Worm (Caenorhabditis elegans) whole organism, L3 larva: ENCODE data around the gene F38A6.4.

Experiments used
- ZK546.5 ChIP-seq: sonication (generic microtip); optimal IDR thresholded peaks from 2 replicates; lab custom pipeline; 2017; ENCODE audit warnings: missing biosample characterization, missing genetic modification characterization
- aly-2 ChIP-seq: fragments of 150-350 bp; optimal IDR thresholded peaks from 2 replicates; lab custom pipeline; 2014; ENCODE audit warnings: missing biosample characterization, missing genetic modification characterization
- ama-1 ChIP-seq: fragments of 150-350 bp; optimal IDR thresholded peaks from 2 replicates; lab custom pipeline; 2018
- ceh-28 ChIP-seq: fragments of 150-350 bp; optimal IDR thresholded peaks from 2 replicates; lab custom pipeline; 2014; ENCODE audit warnings: missing biosample characterization, missing genetic modification reagents, missing genetic modification characterization
- ceh-82 ChIP-seq: fragments of 150-350 bp; optimal IDR thresholded peaks from 2 replicates; lab custom pipeline; 2014; ENCODE audit warnings: missing biosample characterization, missing genetic modification characterization
- ceh-9 ChIP-seq: sonication (generic microtip); optimal IDR thresholded peaks from 2 replicates; lab custom pipeline; 2018; ENCODE audit warnings: missing biosample characterization, missing genetic modification characterization
- egl-27 ChIP-seq: sonication (generic microtip); optimal IDR thresholded peaks from 4 replicates; lab custom pipeline; 2017; ENCODE audit warnings: missing biosample characterization, missing genetic modification reagents, missing genetic modification characterization
- egl-5 ChIP-seq: fragments of 150-350 bp; optimal IDR thresholded peaks from 2 replicates; lab custom pipeline; 2017; ENCODE audit warnings: missing biosample characterization, missing genetic modification reagents, missing genetic modification characterization, inconsistent platforms
- elt-1 ChIP-seq: fragments of 150-350 bp; optimal IDR thresholded peaks from 2 replicates; lab custom pipeline; 2014; ENCODE audit warnings: missing biosample characterization, missing genetic modification characterization
- elt-3 ChIP-seq, 3 experiments: fragments of 150-350 bp in 1 of 3; sonication (generic microtip) in 2 of 3; optimal IDR thresholded peaks; 2 replicates in 2 of 3; 4 replicates in 1 of 3; lab custom pipeline; 2014 to 2017; ENCODE audit warnings: missing biosample characterization in 3 of 3, missing genetic modification characterization in 3 of 3
- eor-1 ChIP-seq, 2 experiments: fragments of 150-350 bp; optimal IDR thresholded peaks; 2 replicates each; lab custom pipeline; 2014 to 2018; ENCODE audit warnings: missing biosample characterization in 2 of 2, missing genetic modification characterization in 2 of 2
- fkh-2 ChIP-seq: fragments of 150-350 bp; optimal IDR thresholded peaks from 2 replicates; lab custom pipeline; 2014; ENCODE audit warnings: missing biosample characterization, missing genetic modification reagents, missing genetic modification characterization
- fos-1 ChIP-seq: fragments of 150-350 bp; optimal IDR thresholded peaks from 2 replicates; lab custom pipeline; 2014; ENCODE audit warnings: missing biosample characterization, missing genetic modification characterization
- hmg-11 ChIP-seq: sonication (generic microtip); optimal IDR thresholded peaks from 2 replicates; lab custom pipeline; 2016; ENCODE audit warnings: missing genetic modification characterization, missing compliant biosample characterization
- jun-1 ChIP-seq: fragments of 150-350 bp; optimal IDR thresholded peaks from 2 replicates; lab custom pipeline; 2014; ENCODE audit warnings: missing biosample characterization, missing genetic modification reagents, missing genetic modification characterization
- lin-15B ChIP-seq: fragments of 150-350 bp; optimal IDR thresholded peaks from 2 replicates; lab custom pipeline; 2014; ENCODE audit warnings: missing biosample characterization, missing genetic modification characterization
- mdl-1 ChIP-seq: fragments of 150-350 bp; optimal IDR thresholded peaks from 2 replicates; lab custom pipeline; 2014; ENCODE audit warnings: missing biosample characterization, missing genetic modification characterization
- nfya-1 ChIP-seq: sonication (generic microtip); optimal IDR thresholded peaks from 2 replicates; lab custom pipeline; 2017; ENCODE audit warnings: missing genetic modification characterization, mild to moderate bottlenecking, missing compliant biosample characterization, antibody characterized with exemption, moderate library complexity; ENCODE audit not compliant: insufficient read depth
- nhr-11 ChIP-seq: fragments of 150-350 bp; optimal IDR thresholded peaks from 2 replicates; lab custom pipeline; 2014; ENCODE audit warnings: missing biosample characterization, missing genetic modification characterization
- nhr-237 ChIP-seq: fragments of 150-350 bp; optimal IDR thresholded peaks from 2 replicates; lab custom pipeline; 2014; ENCODE audit warnings: missing biosample characterization, missing genetic modification characterization
- nhr-25 ChIP-seq: sonication (generic microtip); optimal IDR thresholded peaks from 2 replicates; lab custom pipeline; 2017; ENCODE audit warnings: missing biosample characterization, missing genetic modification characterization
- nhr-28 ChIP-seq: fragments of 150-350 bp; optimal IDR thresholded peaks from 2 replicates; lab custom pipeline; 2014; ENCODE audit warnings: missing biosample characterization, missing genetic modification characterization
- nhr-43 ChIP-seq: sonication (generic microtip); optimal IDR thresholded peaks from 2 replicates; lab custom pipeline; 2016; ENCODE audit warnings: mild to moderate bottlenecking, missing genetic modification characterization, missing compliant biosample characterization; ENCODE audit not compliant: poor library complexity, severe bottlenecking
- nhr-67 ChIP-seq: fragments of 150-350 bp; optimal IDR thresholded peaks from 2 replicates; lab custom pipeline; 2014; ENCODE audit warnings: missing biosample characterization, missing genetic modification characterization
- nhr-76 ChIP-seq: fragments of 150-350 bp; sonication (generic microtip); optimal IDR thresholded peaks from 5 replicates; lab custom pipeline; 2014; ENCODE audit warnings: missing biosample characterization, missing genetic modification characterization
- nhr-77 ChIP-seq: fragments of 150-350 bp; optimal IDR thresholded peaks from 2 replicates; lab custom pipeline; 2014; ENCODE audit warnings: missing biosample characterization, missing genetic modification characterization
- pha-4 ChIP-seq: fragments of 150-350 bp; optimal IDR thresholded peaks from 2 replicates; lab custom pipeline; 2014; ENCODE audit warnings: missing biosample characterization, missing genetic modification reagents, missing genetic modification characterization
- pqm-1 ChIP-seq: fragments of 150-350 bp; optimal IDR thresholded peaks from 2 replicates; lab custom pipeline; 2017; ENCODE audit warnings: missing biosample characterization, missing genetic modification characterization, inconsistent platforms
- sea-2 ChIP-seq: fragments of 150-350 bp; sonication (generic microtip); optimal IDR thresholded peaks from 4 replicates; lab custom pipeline; 2014; ENCODE audit warnings: missing biosample characterization, missing genetic modification reagents, missing genetic modification characterization
- skn-1 ChIP-seq: fragments of 150-350 bp; optimal IDR thresholded peaks from 2 replicates; lab custom pipeline; 2014; ENCODE audit warnings: missing biosample characterization, missing genetic modification characterization
- tbx-2 ChIP-seq: sonication (generic microtip); optimal IDR thresholded peaks from 2 replicates; lab custom pipeline; 2016; ENCODE audit warnings: mild to moderate bottlenecking, missing genetic modification characterization, missing compliant biosample characterization
- unc-62 ChIP-seq: fragments of 150-350 bp; sonication (generic microtip); optimal IDR thresholded peaks from 4 replicates; lab custom pipeline; 2014; ENCODE audit warnings: missing biosample characterization, missing genetic modification reagents, missing genetic modification characterization
- zag-1 ChIP-seq: fragments of 150-350 bp; optimal IDR thresholded peaks from 2 replicates; lab custom pipeline; 2014; ENCODE audit warnings: missing biosample characterization, missing genetic modification characterization

Gene F38A6.4

ce11 chrV:20746805-20747204 is 28.4 kb downstream of the F38A6.4 start:
- no peak for TF ChIP-seq nhr-67 (tag; lab: Kevin White, UChicago)
- TF ChIP-seq zag-1: no peak
- TF ChIP-seq pqm-1: no peak

ce11 chrV:20745278-20745677 is 29.9 kb downstream of the F38A6.4 start:
- TF ChIP-seq nhr-25 (tag; lab: Kevin White, UChicago): no peak

- TF ChIP-seq hmg-11 (tag; lab: Kevin White, UChicago) (peak; percentile 39), ama-1 (lab: Kevin White, UChicago) (peak; percentile 13), pha-4 (tag; lab: Kevin White, UChicago) (peak; percentile 59), lin-15B (tag; lab: Kevin White, UChicago) (peak; percentile 19), nfya-1 (tag; lab: Kevin White, UChicago) (peak; percentile 25), nhr-43 (tag; lab: Kevin White, UChicago) (no peak), nhr-237 (no peak)
- TF ChIP-seq, all 47 proteins: peak for 5
Observed at ce11 chrV:20744290-20744837, 30.8 kb downstream of the F38A6.4 start, which contains the start of gene dnj-25. Gene dnj-25 (minus strand): TSS chrV:20744346.

- peak; percentile 4 for TF ChIP-seq nfya-1 (tag; lab: Kevin White, UChicago)
- TF ChIP-seq ceh-9: no peak
Observed at ce11 chrV:20739387-20739786, 35.8 kb downstream of the F38A6.4 start.

DNA sequence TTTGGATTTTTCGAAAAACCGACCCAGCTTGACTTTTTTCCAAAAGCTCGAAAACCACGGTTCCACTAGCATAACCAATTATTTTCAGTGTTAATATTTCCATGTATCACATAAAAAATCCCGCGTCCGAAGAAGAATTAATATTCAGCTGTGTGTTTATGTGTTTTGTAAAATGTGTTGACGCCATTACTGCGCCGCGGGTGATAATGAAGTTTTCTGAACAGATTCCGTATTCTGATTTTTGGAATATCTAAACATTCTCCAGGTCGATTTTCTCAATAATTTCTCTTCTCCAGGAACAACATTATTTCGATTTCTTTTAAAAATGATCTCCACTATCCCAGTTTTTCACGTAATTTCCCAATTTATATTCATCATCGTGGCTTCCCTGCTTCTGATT is 40.5 kb downstream of the F38A6.4 start, which contains the start of gene srxa-6:
Gene srxa-6, plus strand, starts transcription at position 301 of the 400 bp plus-strand sequence.
- TF ChIP-seq nhr-25 (tag; lab: Kevin White, UChicago) (no peak), mdl-1 (tag; lab: Kevin White, UChicago) (no peak), nhr-28 (tag; lab: Kevin White, UChicago) (no peak), fos-1 (tag; lab: Kevin White, UChicago) (no peak), nhr-11 (tag; lab: Kevin White, UChicago) (no peak), nhr-237 (no peak), tbx-2 (tag; lab: Kevin White, UChicago) (no peak), ceh-9 (no peak), nhr-77 (tag; lab: Kevin White, UChicago) (no peak), nfya-1 (tag; lab: Kevin White, UChicago) (no peak), fkh-2 (tag; lab: Kevin White, UChicago) (no peak), hmg-11 (tag; lab: Kevin White, UChicago) (no peak), nhr-43 (tag; lab: Kevin White, UChicago) (no peak), eor-1 (tag; optimal IDR thresholded peaks at IDR 0.05; lab: Kevin White, UChicago) (no peak), zag-1 (no peak), ceh-82 (no peak), ceh-28 (tag; lab: Kevin White, UChicago) (no peak), unc-62 (GFP tag; lab: Kevin White, UChicago) (no peak), elt-1 (no peak), elt-3 (tag; optimal IDR thresholded peaks at IDR 0.05; lab: Kevin White, UChicago) (no peak)

DNA sequence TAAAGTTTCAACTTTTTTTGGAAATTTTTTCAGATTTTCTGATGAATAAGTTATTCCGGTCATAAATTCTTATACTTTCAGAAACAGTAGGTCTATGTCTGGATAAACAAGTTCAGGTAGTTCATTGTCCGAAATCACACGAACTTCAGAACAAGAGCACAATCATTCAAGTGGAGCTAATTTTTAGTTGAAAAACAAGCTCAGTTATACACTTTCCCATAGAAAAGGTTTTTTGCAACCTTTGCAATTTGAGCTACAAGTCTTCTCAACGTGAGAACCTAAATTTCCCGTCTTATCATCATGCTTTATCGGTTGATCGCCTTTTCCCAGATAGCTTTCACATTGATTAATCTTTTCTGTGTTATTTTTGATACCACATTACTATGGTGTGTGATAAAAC is 43.4 kb downstream of the F38A6.4 start, which contains the start of gene srxa-1:
Gene srxa-1, plus strand, starts transcription at position 301 of the 400 bp plus-strand sequence.
- TF ChIP-seq aly-2 (no peak), pha-4 (tag; lab: Kevin White, UChicago) (no peak), egl-5 (no peak), unc-62 (GFP tag; lab: Kevin White, UChicago) (no peak), egl-27 (no peak), skn-1 (tag; lab: Kevin White, UChicago) (no peak), ceh-28 (tag; lab: Kevin White, UChicago) (no peak), nhr-76 (tag; lab: Kevin White, UChicago) (no peak), nhr-25 (tag; lab: Kevin White, UChicago) (no peak), jun-1 (tag; lab: Kevin White, UChicago) (no peak), elt-3 (tag; optimal IDR thresholded peaks at IDR 0.05; lab: Kevin White, UChicago) (no peak), tbx-2 (tag; lab: Kevin White, UChicago) (no peak), nhr-28 (tag; lab: Kevin White, UChicago) (no peak), ZK546.5 (tag; lab: Kevin White, UChicago) (no peak), nhr-237 (no peak), sea-2 (GFP tag; lab: Kevin White, UChicago) (no peak)
